Worm (Caenorhabditis elegans): ENCODE results near the gene C23H3.2.

The C23H3.2 gene

DNA sequence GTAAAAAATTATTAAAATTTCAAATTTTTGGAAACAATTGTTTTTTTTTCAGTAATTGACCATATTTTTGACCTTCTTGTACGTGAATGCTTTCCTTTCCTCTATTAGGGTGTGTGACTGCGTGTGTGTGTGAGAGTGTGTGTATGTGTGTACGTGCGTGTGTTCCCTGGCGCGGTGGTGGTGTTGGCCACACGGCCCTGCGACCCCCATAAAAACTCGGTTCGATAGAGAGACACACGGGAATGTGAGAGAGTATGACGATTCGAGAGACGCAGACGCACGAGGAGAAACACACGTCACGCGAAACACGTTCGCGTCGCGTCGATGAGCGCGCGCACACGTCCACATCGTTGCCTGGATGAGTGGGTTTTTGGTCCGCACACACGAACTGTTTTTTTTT, 42.3 kb upstream of the C23H3.2 start:
- TF ChIP-seq zip-2 (tag; optimal IDR thresholded peaks at IDR 0.05) (no peak), nhr-11 (tag; optimal IDR thresholded peaks at IDR 0.05) (peak; percentile 69), lin-13 (GFP tag; optimal IDR thresholded peaks at IDR 0.05) (peak; percentile 45), Y75B8A.6 (GFP tag; IDR thresholded peaks at IDR 0.05) (0 out of 2 replicates have a peak, but pooled peaks have one; percentile 50), unc-62 (GFP tag; optimal IDR thresholded peaks at IDR 0.05 in 1 of 2) (peak in 1 of 2 experiments; percentile 99), unc-62 (tag; optimal IDR thresholded peaks at IDR 0.05) (no peak), ZK546.5 (tag; optimal IDR thresholded peaks at IDR 0.05) (no peak), lsy-2 (tag; optimal IDR thresholded peaks at IDR 0.05) (peak; percentile 42 to 69), hlh-30 (tag; optimal IDR thresholded peaks at IDR 0.05; ENCODE audit: insufficient read depth) (peak; percentile 98), mdt-29 (GFP tag; IDR thresholded peaks at IDR 0.05) (no peak), ceh-44 (GFP tag; IDR thresholded peaks at IDR 0.05) (peak; percentile 16; the same call in 1 of the 2 replicates), nhr-41 (GFP tag; IDR thresholded peaks at IDR 0.05) (peak; percentile 91), ztf-7 (tag; optimal IDR thresholded peaks at IDR 0.05) (peak; percentile 60), mep-1 (tag; optimal IDR thresholded peaks at IDR 0.05) (peak; percentile 84), daf-16 (GFP tag; optimal IDR thresholded peaks at IDR 0.05) (peak in 1 of 2 experiments; percentile 30), daf-16 (tag; optimal IDR thresholded peaks at IDR 0.05) (peak; percentile 60), nhr-77 (tag; optimal IDR thresholded peaks at IDR 0.05) (no peak), aha-1 (tag) (peak; percentile 98), saeg-2 (GFP tag; IDR thresholded peaks at IDR 0.05) (0 out of 2 replicates have a peak, but pooled peaks have one; percentile 53), ceh-82 (tag; optimal IDR thresholded peaks at IDR 0.05) (no peak), arid-1 (GFP tag; conservative IDR thresholded peaks at IDR 0.05) (peak; percentile 36; the same call in 1 of the 2 replicates), duxl-1 (tag; optimal IDR thresholded peaks at IDR 0.05; ENCODE audit: poor library complexity) (peak; percentile 21), spr-3 (GFP tag; optimal IDR thresholded peaks at IDR 0.05) (no peak), unc-39 (tag; optimal IDR thresholded peaks at IDR 0.05) (no peak), spr-1 (tag; optimal IDR thresholded peaks at IDR 0.05) (peak; percentile 72), ceh-62 (tag; optimal IDR thresholded peaks at IDR 0.05) (no peak), zfp-3 (GFP tag; conservative IDR thresholded peaks at IDR 0.05) (0 out of 2 replicates have a peak, but pooled peaks have one; percentile 44), egl-27 (tag; optimal IDR thresholded peaks at IDR 0.05) (no peak), set-16 (GFP tag; IDR thresholded peaks at IDR 0.05) (no peak; the same call in 1 of the 2 replicates), lin-38 (GFP tag; IDR thresholded peaks at IDR 0.05) (no peak), vab-7 (GFP tag; IDR thresholded peaks at IDR 0.05) (0 out of 2 replicates have a peak, but pooled peaks have one; percentile 18), nhr-6 (tag; optimal IDR thresholded peaks at IDR 0.05) (peak; percentile 48), nhr-48 (tag; optimal IDR thresholded peaks at IDR 0.05) (peak; percentile 75), mes-2 (tag; optimal IDR thresholded peaks at IDR 0.05; ENCODE audit: poor library complexity, severe bottlenecking) (peak; percentile 80), T20F7.1 (GFP tag; optimal IDR thresholded peaks at IDR 0.05) (peak; percentile 65), dmd-8 (GFP tag; IDR thresholded peaks at IDR 0.05) (0 out of 2 replicates have a peak, but pooled peaks have one; percentile 18), zip-11 (GFP tag; IDR thresholded peaks at IDR 0.05) (no peak), tra-1 (GFP tag; IDR thresholded peaks at IDR 0.05) (0 out of 2 replicates have a peak, but pooled peaks have one; percentile 52), hmg-1.1 (GFP tag; IDR thresholded peaks at IDR 0.05) (peak; percentile 83), nhr-28 (tag; optimal IDR thresholded peaks at IDR 0.05) (peak; percentile 91), gei-8 (GFP tag; optimal IDR thresholded peaks at IDR 0.05) (no peak), dpl-1 (GFP tag; optimal IDR thresholded peaks at IDR 0.05) (peak; percentile 61), mdl-1 (tag; optimal IDR thresholded peaks at IDR 0.05) (peak; percentile 77 to 97), F37D6.2 (tag; optimal IDR thresholded peaks at IDR 0.05) (peak; percentile 53), dmd-6 (GFP tag; IDR thresholded peaks at IDR 0.05) (peak; percentile 77), dve-1 (tag; optimal IDR thresholded peaks at IDR 0.05; ENCODE audit: insufficient read depth) (peak; percentile 80), T26A8.4 (GFP tag; IDR thresholded peaks at IDR 0.05) (peak; percentile 68; the same call in 1 of the 2 replicates), madf-9 (GFP tag; conservative IDR thresholded peaks at IDR 0.05) (peak; percentile 64; the same call in 1 of the 2 replicates), nhr-25 (tag; optimal IDR thresholded peaks at IDR 0.05; ENCODE audit: borderline replicate concordance, insufficient read depth) (peak; percentile 81), mxl-3 (GFP tag; optimal IDR thresholded peaks at IDR 0.05) (peak; percentile 99)
